Fruit fly (Drosophila melanogaster) whole organism, embryonic: Measurements from ENCODE around the gene COX7AL2.

ENCODE experiments used
- Adf1 ChIP-seq: fragments of 200-800 bp; sonication (Bioruptor generic); IDR thresholded peaks from 2 replicates; pipeline ENCODE4 v1.3.6; 2022; ENCODE audit warnings: missing biosample characterization, missing genetic modification characterization
- Aef1 ChIP-seq: fragments of 200-800 bp; sonication (Bioruptor generic); IDR thresholded peaks from 3 replicates; pipeline ENCODE4 v1.3.6; 2022; ENCODE audit warnings: missing biosample characterization, missing genetic modification characterization
- CG10366 ChIP-seq: fragments of 200-800 bp; sonication (Bioruptor generic); IDR thresholded peaks from 2 replicates; pipeline ENCODE4 v1.3.6; 2022; ENCODE audit warnings: missing biosample characterization, missing genetic modification characterization
- CG11093 ChIP-seq: fragments of 200-800 bp; sonication (Bioruptor generic); IDR thresholded peaks from 3 replicates; pipeline ENCODE4 v1.3.6; 2022; ENCODE audit warnings: missing biosample characterization, missing genetic modification characterization
- CG11696 ChIP-seq: fragments of 200-800 bp; sonication (Bioruptor generic); IDR thresholded peaks from 2 replicates; pipeline ENCODE4 v1.3.6; 2022; ENCODE audit warnings: missing biosample characterization, missing genetic modification characterization
- CG12769 ChIP-seq: fragments of 200-800 bp; sonication (Bioruptor generic); optimal IDR thresholded peaks from 2 replicates; lab custom pipeline; 2019; ENCODE audit warnings: missing biosample characterization, mild to moderate bottlenecking, missing genetic modification characterization, moderate library complexity
- CG13296 ChIP-seq: fragments of 200-800 bp; sonication (Bioruptor generic); optimal IDR thresholded peaks from 3 replicates; lab custom pipeline; 2018; ENCODE audit warnings: missing biosample characterization, mild to moderate bottlenecking, missing genetic modification characterization
- CG15011 ChIP-seq: fragments of 200-800 bp; sonication (Bioruptor generic); optimal IDR thresholded peaks from 3 replicates; lab custom pipeline; 2018; ENCODE audit warnings: missing biosample characterization, mild to moderate bottlenecking, missing genetic modification characterization
- CG15269 ChIP-seq: fragments of 200-800 bp; sonication (Bioruptor generic); optimal IDR thresholded peaks from 2 replicates; lab custom pipeline; 2018; ENCODE audit warnings: missing biosample characterization, mild to moderate bottlenecking, missing genetic modification characterization, moderate library complexity
- CG17328 ChIP-seq: fragments of 200-800 bp; sonication (Bioruptor generic); IDR thresholded peaks from 2 replicates; pipeline ENCODE4 v1.3.6; 2022; ENCODE audit warnings: missing biosample characterization, missing genetic modification characterization
- CG2120 ChIP-seq: fragments of 200-800 bp; sonication (Bioruptor generic); optimal IDR thresholded peaks from 3 replicates; lab custom pipeline; 2016; ENCODE audit warnings: missing biosample characterization, missing genetic modification characterization
- CG2199 ChIP-seq: fragments of 200-800 bp; sonication (Bioruptor generic); IDR thresholded peaks from 3 replicates; pipeline ENCODE4 v1.3.6; 2022; ENCODE audit warnings: missing biosample characterization, missing genetic modification characterization
- CG31224 ChIP-seq: fragments of 200-800 bp; sonication (Bioruptor generic); IDR thresholded peaks from 2 replicates; pipeline ENCODE4 v1.3.6; 2022; ENCODE audit warnings: missing biosample characterization, missing genetic modification characterization
- CG5953 ChIP-seq: fragments of 200-800 bp; sonication (Bioruptor generic); IDR thresholded peaks from 2 replicates; pipeline ENCODE4 v1.3.6; 2022; ENCODE audit warnings: missing biosample characterization, missing genetic modification characterization
- Camta ChIP-seq: fragments of 200-800 bp; sonication (Bioruptor generic); optimal IDR thresholded peaks from 2 replicates; lab custom pipeline; 2016; ENCODE audit warnings: missing biosample characterization, missing genetic modification characterization
- E2f1 ChIP-seq: fragments of 200-800 bp; sonication (Bioruptor generic); IDR thresholded peaks from 2 replicates; pipeline ENCODE4 v1.3.6; 2022; ENCODE audit warnings: missing biosample characterization, missing genetic modification characterization
- ERR ChIP-seq: fragments of 200-800 bp; sonication (Bioruptor generic); optimal IDR thresholded peaks from 2 replicates; lab custom pipeline; 2016; ENCODE audit warnings: missing biosample characterization, missing genetic modification characterization
- Ets97D ChIP-seq: fragments of 200-800 bp; sonication (Bioruptor generic); optimal IDR thresholded peaks from 3 replicates; lab custom pipeline; 2016; ENCODE audit warnings: missing biosample characterization, missing genetic modification characterization
- Fer3 ChIP-seq: fragments of 200-800 bp; sonication (Bioruptor generic); optimal IDR thresholded peaks from 2 replicates; lab custom pipeline; 2018; ENCODE audit warnings: missing biosample characterization, mild to moderate bottlenecking, missing genetic modification characterization, moderate library complexity
- Hey ChIP-seq: fragments of 200-800 bp; sonication (Bioruptor generic); optimal IDR thresholded peaks from 3 replicates; lab custom pipeline; 2018; ENCODE audit warnings: missing biosample characterization, mild to moderate bottlenecking, missing genetic modification characterization
- MESR4 ChIP-seq: fragments of 200-800 bp; sonication (Bioruptor generic); optimal IDR thresholded peaks from 2 replicates; lab custom pipeline; 2018; ENCODE audit warnings: missing biosample characterization, mild to moderate bottlenecking, missing genetic modification characterization, moderate library complexity
- MTF-1 ChIP-seq: fragments of 200-800 bp; sonication (Bioruptor generic); optimal IDR thresholded peaks from 2 replicates; lab custom pipeline; 2018; ENCODE audit warnings: missing biosample characterization, mild to moderate bottlenecking, missing genetic modification characterization, borderline replicate concordance
- NFAT ChIP-seq: fragments of 200-800 bp; sonication (Bioruptor generic); IDR thresholded peaks from 2 replicates; pipeline ENCODE4 v1.3.6; 2022; ENCODE audit warnings: missing biosample characterization, missing genetic modification characterization
- Taf1 ChIP-seq: fragments of 200-800 bp; sonication (Bioruptor generic); IDR thresholded peaks from 2 replicates; pipeline ENCODE4 v1.3.6; 2022; ENCODE audit warnings: missing biosample characterization, missing genetic modification characterization
- Trl ChIP-seq, 3 experiments: fragments of >200 bp in 2 of 3; fragments of 200-800 bp in 1 of 3; sonication (Bioruptor generic) in 1 of 3; optimal IDR thresholded peaks; 2 replicates in 1 of 3; 3 replicates in 2 of 3; lab custom pipeline; 2016 to 2017; ENCODE audit warnings: missing biosample characterization in 1 of 3, missing genetic modification characterization in 1 of 3
- Xrp1 ChIP-seq: fragments of 200-800 bp; sonication (Bioruptor generic); IDR thresholded peaks from 2 replicates; pipeline ENCODE4 v1.3.6; 2022; ENCODE audit warnings: missing biosample characterization, missing genetic modification characterization
- ac ChIP-seq: fragments of 200-800 bp; sonication (Bioruptor generic); optimal IDR thresholded peaks from 3 replicates; lab custom pipeline; 2017; ENCODE audit warnings: missing biosample characterization, mild to moderate bottlenecking, missing genetic modification characterization
- al ChIP-seq: fragments of 200-800 bp; sonication (Bioruptor generic); IDR thresholded peaks from 2 replicates; pipeline ENCODE4 v1.3.6; 2022; ENCODE audit warnings: missing biosample characterization, missing genetic modification characterization
- ash1 ChIP-seq: fragments of 200-800 bp; sonication (Bioruptor generic); optimal IDR thresholded peaks from 2 replicates; lab custom pipeline; 2018; ENCODE audit warnings: missing biosample characterization, mild to moderate bottlenecking, missing genetic modification characterization
- bab2 ChIP-seq: fragments of 200-800 bp; sonication (Bioruptor generic); optimal IDR thresholded peaks from 2 replicates; lab custom pipeline; 2016; ENCODE audit warnings: missing biosample characterization, missing genetic modification characterization
- bsh ChIP-seq, 2 experiments: fragments of 200-800 bp; sonication (Bioruptor generic); optimal IDR thresholded peaks; 2 replicates each; lab custom pipeline; 2017 to 2018; ENCODE audit warnings: mild to moderate bottlenecking in 2 of 2, missing biosample characterization in 2 of 2, missing genetic modification characterization in 2 of 2, moderate library complexity in 1 of 2
- chinmo ChIP-seq: fragments of 200-800 bp; sonication (Bioruptor generic); IDR thresholded peaks from 4 replicates; pipeline ENCODE4 v1.3.6; 2022; ENCODE audit warnings: missing biosample characterization, missing genetic modification characterization; ENCODE audit not compliant: partially characterized antibody
- dm ChIP-seq: fragments of 200-800 bp; sonication (Bioruptor generic); optimal IDR thresholded peaks from 3 replicates; lab custom pipeline; 2016; ENCODE audit warnings: missing biosample characterization, missing genetic modification characterization
- eyg ChIP-seq: fragments of 200-800 bp; sonication (Bioruptor generic); optimal IDR thresholded peaks from 3 replicates; lab custom pipeline; 2016; ENCODE audit warnings: missing biosample characterization, missing genetic modification characterization
- gce ChIP-seq: fragments of 200-800 bp; sonication (Bioruptor generic); IDR thresholded peaks from 3 replicates; pipeline ENCODE4 v1.3.6; 2022; ENCODE audit warnings: missing biosample characterization, missing genetic modification characterization
- lbe ChIP-seq: fragments of 200-800 bp; sonication (Bioruptor generic); optimal IDR thresholded peaks from 2 replicates; lab custom pipeline; 2016; ENCODE audit warnings: missing biosample characterization, mild to moderate bottlenecking, missing genetic modification characterization
- lov ChIP-seq, 2 experiments: fragments of 200-800 bp in 1 of 2; fragments of >200 bp in 1 of 2; sonication (Bioruptor generic) in 1 of 2; IDR thresholded peaks in 1 of 2; optimal IDR thresholded peaks in 1 of 2; 2 replicates in 1 of 2; 3 replicates in 1 of 2; pipeline versions ENCODE4 v1.3.6 to Lab custom; 2017 to 2022; ENCODE audit warnings: missing biosample characterization in 1 of 2, missing genetic modification characterization in 1 of 2
- maf-S ChIP-seq: fragments of 200-800 bp; sonication (Bioruptor generic); optimal IDR thresholded peaks from 2 replicates; lab custom pipeline; 2016; ENCODE audit warnings: missing biosample characterization, missing genetic modification characterization
- mam ChIP-seq: fragments of 200-800 bp; sonication (Bioruptor generic); optimal IDR thresholded peaks from 3 replicates; lab custom pipeline; 2016; ENCODE audit warnings: missing biosample characterization, missing genetic modification characterization
- odd ChIP-seq: fragments of 200-800 bp; sonication (Bioruptor generic); optimal IDR thresholded peaks from 2 replicates; lab custom pipeline; 2017; ENCODE audit warnings: missing biosample characterization, mild to moderate bottlenecking, missing genetic modification characterization
- otp ChIP-seq: fragments of 200-800 bp; sonication (Bioruptor generic); IDR thresholded peaks from 3 replicates; pipeline ENCODE4, ENCODE4 v1.3.6; 2022; ENCODE audit warnings: missing biosample characterization, missing genetic modification characterization
- pan ChIP-seq, 4 experiments: fragments of >200 bp in 3 of 4; fragments of 200-800 bp in 1 of 4; sonication (Bioruptor generic) in 1 of 4; optimal IDR thresholded peaks in 3 of 4; IDR thresholded peaks in 1 of 4; 2 replicates each; pipeline versions ENCODE4 v1.3.6 to Lab custom; 2017 to 2022; ENCODE audit warnings: missing biosample characterization in 2 of 4, missing genetic modification characterization in 2 of 4, mixed read lengths in 1 of 4
- sens ChIP-seq: fragments of 200-800 bp; sonication (Bioruptor generic); peaks from one replicate; lab custom pipeline; 2016; ENCODE audit warnings: missing biosample characterization, missing genetic modification characterization
- sug ChIP-seq: fragments of 200-800 bp; optimal IDR thresholded peaks from 2 replicates; lab custom pipeline; 2019; ENCODE audit warnings: missing biosample characterization, mild to moderate bottlenecking, missing genetic modification characterization, moderate library complexity
- tup ChIP-seq: fragments of 200-800 bp; sonication (Bioruptor generic); optimal IDR thresholded peaks from 2 replicates; lab custom pipeline; 2016; ENCODE audit warnings: missing biosample characterization, mild to moderate bottlenecking, missing genetic modification characterization, moderate library complexity

The COX7AL2 gene

DNA sequence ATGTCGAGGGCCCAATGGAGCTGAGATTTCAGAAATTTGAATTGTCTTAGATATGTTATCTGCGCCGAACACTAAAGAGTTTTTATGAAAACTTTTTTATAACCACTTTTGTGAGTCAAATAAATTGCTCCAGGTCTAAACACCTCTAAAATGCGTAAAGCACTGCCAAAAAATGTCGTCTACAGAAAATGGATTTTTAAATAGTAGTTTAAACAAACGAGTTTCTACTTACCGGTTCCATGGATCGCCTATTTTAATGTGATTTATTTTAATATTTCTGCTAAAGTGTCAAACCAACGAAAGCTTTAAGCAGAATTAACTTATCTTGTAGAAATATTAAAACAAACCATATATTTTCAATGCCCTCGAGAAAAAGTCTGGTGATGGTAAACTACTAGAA, 8.4 kb upstream of the COX7AL2 start, which contains the start of gene CG31668:
Gene CG31668 (minus strand): TSS at position 101 of the 400 bp plus-strand sequence.
- TF ChIP-seq CG13296 (GFP tag; lab: Kevin White, UChicago) = no peak
- TF ChIP-seq sens (GFP tag; lab: Kevin White, UChicago) = peak; percentile 62

DNA sequence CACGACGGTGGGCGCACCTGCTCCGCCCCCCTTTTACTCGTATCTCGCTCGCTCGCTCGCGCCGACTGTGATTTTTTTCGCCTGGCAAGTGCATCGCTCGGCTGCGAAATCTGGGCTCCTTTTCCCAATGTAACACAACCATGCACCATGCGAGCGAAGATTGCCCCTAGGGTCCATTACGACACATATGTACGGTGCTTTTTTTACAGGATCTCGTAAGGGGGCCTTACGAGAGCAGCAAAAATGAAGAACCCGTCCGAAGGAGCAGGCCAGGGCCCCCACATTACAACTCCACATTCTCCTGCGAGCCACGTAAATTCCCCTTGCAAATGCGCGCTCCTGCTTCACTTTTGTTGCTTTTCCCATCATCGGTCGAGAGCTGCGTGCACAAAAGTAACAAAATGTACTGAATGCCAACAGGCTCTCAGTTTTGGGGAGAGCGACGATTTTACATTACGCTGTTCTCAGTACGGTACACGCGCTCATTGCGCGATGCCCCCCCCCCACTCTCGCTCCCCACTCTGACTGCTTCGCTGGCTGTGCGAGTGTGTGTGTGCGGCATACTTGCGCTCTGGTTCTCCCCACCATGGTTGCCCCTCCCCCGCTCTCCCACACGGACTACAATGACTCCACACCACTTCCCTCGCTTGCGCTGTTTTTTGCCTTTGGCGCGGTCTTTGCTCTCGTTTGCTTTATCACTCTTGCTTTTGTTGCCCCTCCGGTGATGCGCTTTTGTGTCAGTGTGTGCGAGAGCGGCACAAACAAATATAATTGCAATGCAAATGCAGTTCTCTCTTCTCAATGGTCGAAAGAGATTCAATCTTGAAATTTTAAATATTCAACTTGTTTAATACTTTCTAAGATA, 5.4 kb upstream of the COX7AL2 start:
- TF ChIP-seq E2f1 (GFP tag; lab: Robert Waterston, UW) (no peak), CG15269 (tag; lab: Kevin White, UChicago) (no peak), odd (GFP tag; lab: Kevin White, UChicago) (no peak), bsh (GFP tag; optimal IDR thresholded peaks at IDR 0.05; lab: Kevin White, UChicago) (peak in 1 of 2 experiments; percentile 27), CG10366 (GFP tag; lab: Robert Waterston, UW) (no peak), Camta (no peak), CG31224 (GFP tag; lab: Robert Waterston, UW) (peak; percentile 97), CG11696 (GFP tag; lab: Robert Waterston, UW) (0 out of 2 replicates have a peak, but pooled peaks have one; percentile 23), otp (GFP tag; lab: Robert Waterston, UW) (peak; percentile 38; the same call in 1 of the 3 replicates), chinmo (GFP tag; lab: Robert Waterston, UW) (peak; percentile 94), Fer3 (tag; lab: Kevin White, UChicago) (no peak), CG11093 (GFP tag; lab: Robert Waterston, UW) (no peak), NFAT (GFP tag; lab: Robert Waterston, UW) (no peak), Adf1 (GFP tag; lab: Robert Waterston, UW) (peak; percentile 51), mam (GFP tag; lab: Kevin White, UChicago) (no peak), tup (GFP tag; lab: Kevin White, UChicago) (no peak), sug (tag; lab: Kevin White, UChicago) (peak; percentile 34), CG13296 (GFP tag; lab: Kevin White, UChicago) (no peak), CG17328 (GFP tag; lab: Robert Waterston, UW) (no peak), CG2199 (GFP tag; lab: Robert Waterston, UW) (peak; percentile 85; the same call in 2 of the 3 replicates), CG15011 (GFP tag; lab: Kevin White, UChicago) (no peak), Hey (tag; lab: Kevin White, UChicago) (peak; percentile 41), gce (GFP tag; lab: Robert Waterston, UW) (peak; percentile 22; the same call in 1 of the 3 replicates), lov (optimal IDR thresholded peaks at IDR 0.05; lab: Kevin White, UChicago) (no peak), lov (GFP tag; IDR thresholded peaks at IDR 0.05; lab: Robert Waterston, UW) (peak; percentile 58; the same call in 1 of the 3 replicates), dm (no peak), al (GFP tag; lab: Robert Waterston, UW) (no peak), MESR4 (GFP tag; lab: Kevin White, UChicago) (no peak), ac (no peak), Trl (optimal IDR thresholded peaks at IDR 0.05; lab: Kevin White, UChicago) (peak; percentile 62 to 69), Trl (GFP tag; optimal IDR thresholded peaks at IDR 0.05; lab: Kevin White, UChicago) (no peak), Ets97D (GFP tag; lab: Kevin White, UChicago) (no peak), lbe (GFP tag; lab: Kevin White, UChicago) (peak; percentile 27), ash1 (no peak), CG12769 (tag; lab: Kevin White, UChicago) (peak; percentile 55), Xrp1 (GFP tag; lab: Robert Waterston, UW) (0 out of 2 replicates have a peak, but pooled peaks have one; percentile 6), bab2 (GFP tag; lab: Kevin White, UChicago) (no peak), ERR (no peak), maf-S (GFP tag; lab: Kevin White, UChicago) (no peak), MTF-1 (no peak), CG5953 (no peak), Taf1 (GFP tag; lab: Robert Waterston, UW) (no peak), Aef1 (GFP tag; lab: Robert Waterston, UW) (peak; percentile 56; the same call in 2 of the 3 replicates), CG2120 (GFP tag; lab: Kevin White, UChicago) (no peak), pan (optimal IDR thresholded peaks at IDR 0.05; lab: Kevin White, UChicago) (no peak), pan (GFP tag; optimal IDR thresholded peaks at IDR 0.05 in 1 of 2, IDR thresholded peaks at IDR 0.05 in 1 of 2) (peak in 1 of 2 experiments; percentile 21), eyg (no peak)
